Fruit fly (Drosophila melanogaster) S2 (cell line): ENCODE results near the gene Hml.

Source experiments
- CG8478 ChIP-seq: fragments of >200 bp; optimal IDR thresholded peaks from 2 replicates; lab custom pipeline; 2018
- CTCF ChIP-seq, 2 experiments: fragments of >200 bp; optimal IDR thresholded peaks; 2 replicates each; lab custom pipeline; 2018

The Hml gene

DNA sequence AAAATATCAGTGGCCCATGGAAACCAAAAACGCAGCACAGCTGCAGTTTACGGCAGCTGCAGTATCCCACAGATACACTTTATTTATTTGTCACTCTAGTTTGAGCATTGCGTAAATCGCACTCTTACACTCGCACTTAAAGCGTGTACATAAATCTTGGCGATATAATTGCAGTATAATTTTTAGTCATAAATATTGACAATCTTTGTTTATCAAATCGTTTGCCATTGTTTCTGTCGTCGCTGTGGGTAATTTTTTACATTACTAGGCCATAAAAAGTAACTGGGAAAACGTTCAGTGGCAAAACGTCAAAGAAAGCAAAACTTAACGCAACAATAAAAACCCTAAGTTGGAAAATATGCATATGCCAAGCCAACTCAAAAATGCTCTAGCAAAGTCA is 32.0 kb downstream of the Hml start:
- TF ChIP-seq CG8478: no peak
- TF ChIP-seq CTCF (optimal IDR thresholded peaks at IDR 0.05; lab: Kevin White, UChicago): no peak

DNA sequence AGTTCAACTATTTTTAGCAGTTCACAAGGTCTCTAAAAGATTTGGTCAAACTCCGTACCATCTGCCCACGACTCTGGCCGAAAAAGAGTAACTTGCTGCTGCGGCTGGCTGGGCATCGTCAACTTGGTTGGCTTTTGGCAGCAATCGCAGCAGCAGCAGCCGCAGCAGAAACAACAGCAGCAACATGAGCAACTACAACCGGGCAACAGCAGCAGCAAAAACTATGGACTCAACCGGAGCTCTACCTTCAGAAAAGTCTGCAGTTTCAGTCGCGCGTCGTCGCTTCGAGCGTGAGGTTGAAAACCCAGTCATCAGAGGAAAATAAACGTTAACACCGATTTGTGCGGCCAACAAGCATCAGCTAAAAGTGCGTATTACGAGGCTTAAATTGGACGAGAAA is 32.9 kb downstream of the Hml start, which contains the start of gene CG13737:
CG13737 (plus strand) TSS at position 266 of the 400 bp plus-strand sequence.
- no peak for TF ChIP-seq CTCF (optimal IDR thresholded peaks at IDR 0.05; lab: Kevin White, UChicago)
- no peak for TF ChIP-seq CG8478

DNA sequence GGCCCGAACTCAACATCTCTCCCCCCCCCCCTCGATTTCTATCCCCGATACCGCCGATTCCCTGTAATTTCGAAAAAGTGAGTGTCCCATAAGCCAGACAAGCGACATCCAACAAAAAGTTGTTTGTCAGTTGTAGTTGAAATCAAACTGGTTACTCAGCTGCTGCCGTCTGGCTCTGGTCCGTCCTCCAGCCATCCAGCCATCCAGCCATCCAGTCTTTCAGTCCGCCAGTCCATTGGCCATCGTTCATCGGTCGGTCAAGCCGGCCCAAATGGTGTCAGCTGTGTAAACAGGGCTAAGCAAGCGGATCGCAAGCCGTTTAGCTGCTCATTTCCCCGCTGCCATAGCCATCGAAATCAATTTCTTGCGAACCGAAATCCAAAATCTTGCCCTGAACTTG is 35.7 kb downstream of the Hml start:
- no peak for TF ChIP-seq CTCF (optimal IDR thresholded peaks at IDR 0.05; lab: Kevin White, UChicago)
- no peak for TF ChIP-seq CG8478

DNA sequence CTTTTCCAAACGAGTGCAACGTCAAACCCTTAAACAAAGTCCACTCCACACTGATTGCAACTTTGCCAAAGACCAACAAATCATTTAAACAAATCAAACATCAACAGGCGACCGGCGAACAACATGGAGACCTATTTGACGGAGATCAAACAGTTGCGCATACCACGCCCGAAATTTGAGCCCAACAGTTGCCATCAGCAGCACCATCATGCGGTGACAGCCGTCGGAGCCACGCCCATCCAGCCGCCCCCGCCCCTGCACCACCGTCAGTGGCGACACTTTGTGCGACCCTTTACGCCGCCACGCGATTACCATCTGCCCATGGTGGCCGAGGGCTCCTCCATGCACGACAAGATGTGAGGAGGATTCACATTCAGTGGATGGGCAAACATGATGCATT is 36.7 kb downstream of the Hml start:
- TF ChIP-seq CG8478: no peak
- TF ChIP-seq CTCF (optimal IDR thresholded peaks at IDR 0.05; lab: Kevin White, UChicago): no peak

DNA sequence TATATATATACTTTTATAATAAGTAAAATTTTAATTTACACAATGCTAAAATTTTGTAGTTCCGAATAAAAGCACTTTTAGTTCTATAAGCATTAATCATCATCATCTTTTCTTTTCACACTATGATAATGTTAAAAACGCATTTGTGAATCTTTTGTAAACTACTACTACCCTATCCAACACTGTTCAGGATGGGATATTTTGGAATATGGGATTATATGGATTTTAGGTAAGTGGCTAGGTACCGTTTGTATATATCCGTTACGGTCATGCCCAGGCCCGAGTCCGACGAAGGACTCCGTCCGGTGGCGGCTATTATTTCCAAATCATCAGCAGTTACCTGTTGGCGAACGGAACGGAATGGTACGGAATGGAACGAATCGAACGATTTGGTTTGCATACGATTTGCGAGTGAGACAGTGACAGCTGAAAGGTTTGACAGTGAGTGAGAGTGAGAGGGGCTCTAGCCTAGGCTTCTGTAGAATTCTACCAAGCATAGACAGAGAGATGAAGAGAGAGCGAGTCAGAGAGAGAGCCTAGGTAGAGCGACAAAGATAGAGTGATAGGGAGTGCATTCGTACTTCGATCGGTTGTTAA is 38.7 kb downstream of the Hml start:
- no peak for TF ChIP-seq CG8478
- TF ChIP-seq CTCF (optimal IDR thresholded peaks at IDR 0.05; lab: Kevin White, UChicago): no peak

DNA sequence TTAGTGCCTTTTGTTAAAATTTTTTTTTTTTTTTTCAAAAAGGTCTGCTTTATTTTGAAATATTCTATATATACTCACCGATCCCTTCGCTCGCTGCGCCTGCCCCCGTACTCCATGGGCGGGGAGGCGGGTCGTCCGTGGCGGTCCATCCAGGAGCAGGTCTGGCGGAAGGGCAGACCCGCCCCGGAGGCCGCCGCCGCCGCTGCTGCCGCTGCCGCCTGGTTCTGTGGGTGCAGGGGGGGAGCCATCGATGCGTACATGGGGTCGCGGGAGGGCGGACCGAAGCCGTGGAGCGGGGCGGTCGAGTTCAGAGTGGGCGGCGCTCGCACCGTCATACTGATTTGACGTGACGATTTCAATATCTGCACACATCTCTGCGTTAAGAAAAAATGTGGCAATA is 41.2 kb downstream of the Hml start:
- TF ChIP-seq CG8478 (no peak), CTCF (optimal IDR thresholded peaks at IDR 0.05; lab: Kevin White, UChicago) (no peak)

DNA sequence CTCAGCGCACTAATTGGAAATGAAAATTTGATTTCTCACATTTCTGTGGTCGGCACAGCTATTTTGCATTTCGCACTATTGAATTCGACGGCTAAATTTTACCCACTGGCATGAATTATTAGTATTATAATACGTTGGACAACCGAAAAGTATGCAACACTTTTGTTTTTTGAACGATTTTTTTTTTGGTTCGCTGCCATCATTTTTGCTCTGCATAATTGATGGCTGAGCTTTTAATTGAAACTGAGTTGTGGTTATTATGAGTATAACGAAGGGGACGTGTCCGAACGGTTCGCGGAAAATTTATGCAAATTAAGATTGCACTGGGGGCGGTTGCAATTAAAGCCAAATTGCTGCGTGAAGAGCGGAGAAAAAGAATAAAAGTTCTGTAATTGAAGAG is 54.8 kb downstream of the Hml start:
- TF ChIP-seq CG8478 (no peak), CTCF (optimal IDR thresholded peaks at IDR 0.05; lab: Kevin White, UChicago) (no peak)

DNA sequence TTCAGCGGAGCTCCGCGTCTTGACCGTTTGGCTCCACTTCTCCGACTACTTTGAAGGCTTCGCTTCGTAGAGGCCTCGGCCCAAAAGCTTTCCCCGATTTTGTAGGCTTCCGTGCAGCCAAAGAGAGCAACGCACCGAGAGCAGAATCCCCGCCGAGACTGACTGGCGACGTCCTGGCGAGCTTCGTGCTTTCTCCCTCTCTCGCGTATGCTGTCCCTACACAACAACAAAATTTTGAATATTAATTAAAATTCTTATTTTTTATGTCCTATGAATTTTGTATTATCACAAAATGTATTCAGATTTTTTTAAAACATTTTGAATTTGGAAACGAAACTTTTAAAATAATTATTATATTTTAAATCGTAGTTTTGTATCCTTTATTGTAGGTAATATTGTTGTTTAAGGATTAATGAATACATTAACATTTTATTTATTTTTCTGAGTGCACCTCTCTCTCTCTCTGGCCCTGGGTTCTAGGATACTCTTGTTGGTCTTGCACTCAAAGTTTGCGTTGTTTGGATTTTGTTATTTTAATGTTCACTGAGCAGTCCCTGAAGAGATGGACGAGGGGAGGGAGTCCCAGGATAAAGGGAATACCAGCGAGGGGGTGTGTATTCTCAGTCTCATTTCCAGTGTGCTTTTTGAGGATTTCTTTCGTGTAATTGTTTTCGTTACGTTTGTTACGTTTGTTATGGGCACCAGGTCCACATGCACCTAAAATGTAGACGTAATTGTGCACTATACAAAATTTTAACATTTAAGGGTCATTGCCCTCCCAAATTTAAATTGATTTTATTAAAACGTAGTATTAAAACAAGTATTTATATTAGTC is 57.5 kb downstream of the Hml start, which contains the start of gene dysc:
dysc (minus strand) TSS at position 51 of the 835 bp plus-strand sequence.
- no peak for TF ChIP-seq CG8478
- TF ChIP-seq CTCF (optimal IDR thresholded peaks at IDR 0.05; lab: Kevin White, UChicago): no peak

DNA sequence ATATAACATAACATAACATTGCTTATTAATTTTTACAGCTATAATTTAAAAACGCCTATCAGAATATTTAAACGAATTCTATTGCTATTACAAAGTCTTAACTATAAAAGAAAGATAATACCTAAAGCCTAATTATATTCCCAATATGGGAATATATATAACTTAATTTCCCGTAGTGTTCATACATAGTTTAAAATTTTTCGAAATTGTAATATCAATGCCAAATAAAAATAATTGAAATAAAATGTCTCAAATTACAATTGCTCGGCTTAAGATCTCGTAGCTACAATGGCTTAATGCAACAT is 58.1 kb downstream of the Hml start:
- no peak for TF ChIP-seq CTCF (optimal IDR thresholded peaks at IDR 0.05; lab: Kevin White, UChicago)
- TF ChIP-seq CG8478: no peak

DNA sequence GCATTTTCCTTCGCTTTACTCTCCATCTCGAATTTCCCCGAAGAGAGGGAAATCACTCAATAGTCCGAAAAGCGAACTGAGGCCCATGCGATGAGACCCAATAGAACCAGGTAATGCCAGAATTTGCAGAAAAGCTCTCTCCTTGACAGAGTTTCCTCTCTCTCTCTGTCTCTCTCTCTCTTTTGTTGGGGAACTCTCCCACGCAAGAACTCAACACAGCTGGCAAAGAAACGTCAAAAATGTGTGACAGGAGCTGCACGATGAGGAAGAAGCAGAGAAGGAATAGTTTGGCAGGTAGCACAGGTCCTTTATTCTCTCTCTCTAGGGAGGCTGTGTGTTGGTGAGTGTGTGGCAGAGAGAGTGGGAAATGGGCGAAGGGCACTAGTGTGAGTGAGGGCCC is 58.6 kb downstream of the Hml start:
- TF ChIP-seq CTCF (optimal IDR thresholded peaks at IDR 0.05; lab: Kevin White, UChicago): no peak
- TF ChIP-seq CG8478: no peak

DNA sequence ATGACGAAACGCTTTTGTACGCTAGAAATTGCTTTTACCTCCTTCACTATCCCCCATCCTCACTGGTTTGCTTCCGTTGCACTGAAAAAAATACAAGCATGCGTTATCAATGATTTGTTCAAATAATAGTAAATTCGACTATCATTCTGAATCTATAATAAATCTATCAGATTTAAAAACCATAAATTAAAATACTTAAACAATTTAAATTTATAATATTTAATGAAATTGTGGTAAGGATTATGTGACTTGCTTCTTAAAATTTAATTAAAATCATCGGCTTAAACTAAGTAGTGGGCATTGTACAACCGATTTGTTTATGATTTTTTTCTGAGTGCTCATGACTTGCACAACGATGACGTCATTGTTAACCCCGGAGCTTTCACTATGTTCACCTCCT is 59.7 kb downstream of the Hml start:
- no peak for TF ChIP-seq CG8478
- TF ChIP-seq CTCF (optimal IDR thresholded peaks at IDR 0.05; lab: Kevin White, UChicago): no peak
